Worm (Caenorhabditis elegans) whole organism, midembryonic: ENCODE data around the gene F26F4.12.

Experiments used
- T22C8.4 ChIP-seq: fragments of 200-800 bp; sonication (Bioruptor generic); IDR thresholded peaks from 2 replicates; pipeline ENCODE4 v1.3.6; 2022; ENCODE audit warnings: missing genetic modification characterization, missing compliant biosample characterization
- cog-1 ChIP-seq: sonication (generic microtip); optimal IDR thresholded peaks from 2 replicates; lab custom pipeline; 2016; ENCODE audit warnings: missing genetic modification characterization, missing compliant biosample characterization
- flt-1 ChIP-seq: fragments of 200-800 bp; sonication (Bioruptor generic); IDR thresholded peaks from 2 replicates; pipeline ENCODE4 v1.3.6; 2022; ENCODE audit warnings: missing genetic modification characterization, missing compliant biosample characterization
- klf-2 ChIP-seq: fragments of 200-800 bp; sonication (Bioruptor generic); conservative IDR thresholded peaks from 2 replicates; pipeline ENCODE4 v1.3.6; 2022; ENCODE audit warnings: missing genetic modification reagents, missing genetic modification characterization, missing compliant biosample characterization
- med-1 ChIP-seq: sonication (generic microtip); optimal IDR thresholded peaks from 2 replicates; lab custom pipeline; 2017; ENCODE audit warnings: missing genetic modification characterization, mild to moderate bottlenecking, missing compliant biosample characterization, antibody characterized with exemption, missing genetic modification reagents; ENCODE audit not compliant: insufficient read depth
- ref-1 ChIP-seq: fragments of 200-800 bp; sonication (Bioruptor generic); conservative IDR thresholded peaks from 2 replicates; pipeline ENCODE4 v1.3.6; 2022; ENCODE audit warnings: missing genetic modification reagents, missing genetic modification characterization, missing compliant biosample characterization
- tab-1 ChIP-seq: fragments of 200-800 bp; sonication (Bioruptor generic); IDR thresholded peaks from 2 replicates; pipeline ENCODE4 v1.3.6; 2022; ENCODE audit warnings: missing genetic modification characterization, missing compliant biosample characterization
- ztf-23 ChIP-seq: fragments of 200-800 bp; sonication (Bioruptor generic); IDR thresholded peaks from 2 replicates; pipeline ENCODE4 v1.3.6; 2022; ENCODE audit warnings: missing genetic modification reagents, missing genetic modification characterization, missing compliant biosample characterization
- ztf-29 ChIP-seq: fragments of 200-800 bp; sonication (Bioruptor generic); IDR thresholded peaks from 2 replicates; pipeline ENCODE4 v1.3.6; 2022; ENCODE audit warnings: missing genetic modification reagents, missing genetic modification characterization, missing compliant biosample characterization

The F26F4.12 gene

DNA sequence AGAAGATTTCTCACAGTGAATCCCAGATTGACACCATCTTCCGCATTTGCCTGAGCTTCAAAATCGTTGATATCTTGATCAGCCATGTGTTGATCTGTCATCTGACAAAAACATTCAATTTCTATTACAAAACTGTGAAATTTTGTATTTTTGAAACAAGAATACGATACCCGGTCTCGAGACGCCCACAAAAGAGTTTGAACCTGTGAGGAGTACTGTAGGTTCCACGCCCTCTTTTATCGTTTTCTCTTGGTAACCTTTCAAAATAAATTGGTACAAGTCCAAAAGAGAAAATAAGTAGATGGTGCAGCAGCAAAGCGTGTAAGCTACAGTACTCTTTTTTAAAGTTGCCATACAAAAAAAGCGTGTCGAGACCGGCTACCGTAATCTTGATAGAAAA, at the start of gene F26F4.12:
Gene F26F4.12, minus strand, starts transcription at position 101 of the 400 bp plus-strand sequence.
- TF ChIP-seq klf-2 (GFP tag; lab: Robert Waterston, UW) (no peak), ztf-23 (GFP tag; lab: Robert Waterston, UW) (no peak), ztf-29 (GFP tag; lab: Robert Waterston, UW) (no peak)

DNA sequence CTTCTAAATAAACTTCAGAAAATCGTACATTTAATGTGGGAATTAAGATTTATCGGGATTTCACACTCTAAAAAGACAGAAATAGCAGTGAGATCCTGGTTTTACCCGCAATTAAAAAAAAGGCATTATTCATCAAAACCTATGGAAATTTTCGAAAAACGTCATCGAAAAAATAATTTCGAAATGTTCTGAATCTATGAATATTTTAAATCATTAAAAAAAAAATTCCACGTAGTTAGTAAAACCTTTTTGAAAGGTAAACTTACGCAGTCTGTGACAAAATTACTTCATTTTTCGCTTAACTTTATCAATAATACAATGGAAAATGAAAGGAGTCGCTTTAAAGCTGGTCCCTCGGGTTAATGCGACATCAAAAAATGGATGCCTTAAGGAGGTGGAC, 46.7 kb upstream of the F26F4.12 start, which contains the start of gene C26E6.1:
Gene C26E6.1, plus strand, starts transcription at position 301 of the 400 bp plus-strand sequence.
- TF ChIP-seq klf-2 (GFP tag; lab: Robert Waterston, UW) (no peak), T22C8.4 (GFP tag; lab: Robert Waterston, UW) (no peak)

DNA sequence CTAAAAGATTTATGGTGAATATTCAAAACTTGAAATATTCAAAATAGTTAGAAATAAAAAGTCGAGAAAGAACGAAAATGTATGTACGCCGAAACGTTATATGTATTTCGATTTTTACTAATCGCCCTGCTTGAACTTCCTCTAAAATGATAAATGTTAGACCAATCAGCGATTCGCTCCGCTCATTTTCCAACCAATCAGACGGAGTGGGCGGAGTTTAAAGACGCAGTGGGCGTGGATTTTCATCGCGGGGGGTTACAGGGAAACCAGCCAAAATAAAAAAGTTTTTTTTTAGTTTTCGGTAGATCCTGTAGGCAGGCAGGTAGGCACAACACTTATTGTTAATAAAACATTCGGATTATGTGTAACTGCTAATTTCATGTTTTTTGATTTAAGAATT, 43.1 kb upstream of the F26F4.12 start:
- TF ChIP-seq klf-2 (GFP tag; lab: Robert Waterston, UW) (no peak), cog-1 (tag; lab: Kevin White, UChicago) (no peak), ztf-29 (GFP tag; lab: Robert Waterston, UW) (no peak), ref-1 (GFP tag; lab: Robert Waterston, UW) (no peak), T22C8.4 (GFP tag; lab: Robert Waterston, UW) (no peak), flt-1 (GFP tag; lab: Robert Waterston, UW) (no peak), med-1 (no peak), tab-1 (GFP tag; lab: Robert Waterston, UW) (no peak), ztf-23 (GFP tag; lab: Robert Waterston, UW) (no peak)

DNA sequence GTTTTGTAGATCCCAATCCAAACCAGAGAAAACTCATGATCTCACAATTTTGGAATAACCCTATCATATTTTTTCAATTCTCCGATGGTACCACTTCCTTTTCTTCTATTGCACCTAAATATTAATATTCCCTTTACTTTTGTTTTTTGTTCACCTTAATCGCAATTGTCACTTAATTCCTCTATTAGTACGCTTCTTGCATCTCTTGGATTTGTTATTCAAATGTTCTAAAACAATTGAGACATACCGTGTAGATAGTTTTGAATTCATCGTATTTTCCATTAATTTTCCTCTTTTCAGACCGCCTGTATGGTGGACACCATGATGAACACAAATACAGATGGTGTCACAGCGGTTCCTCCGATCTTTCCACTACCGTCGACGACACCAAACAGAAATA, 42.0 kb upstream of the F26F4.12 start, which contains the start of gene flh-2:
Gene flh-2, plus strand, starts transcription at position 301 of the 400 bp plus-strand sequence.
- TF ChIP-seq tab-1 (GFP tag; lab: Robert Waterston, UW) (no peak), cog-1 (tag; lab: Kevin White, UChicago) (no peak), ztf-23 (GFP tag; lab: Robert Waterston, UW) (no peak), ztf-29 (GFP tag; lab: Robert Waterston, UW) (no peak), flt-1 (GFP tag; lab: Robert Waterston, UW) (no peak), med-1 (no peak), T22C8.4 (GFP tag; lab: Robert Waterston, UW) (no peak), ref-1 (GFP tag; lab: Robert Waterston, UW) (no peak), klf-2 (GFP tag; lab: Robert Waterston, UW) (no peak)

DNA sequence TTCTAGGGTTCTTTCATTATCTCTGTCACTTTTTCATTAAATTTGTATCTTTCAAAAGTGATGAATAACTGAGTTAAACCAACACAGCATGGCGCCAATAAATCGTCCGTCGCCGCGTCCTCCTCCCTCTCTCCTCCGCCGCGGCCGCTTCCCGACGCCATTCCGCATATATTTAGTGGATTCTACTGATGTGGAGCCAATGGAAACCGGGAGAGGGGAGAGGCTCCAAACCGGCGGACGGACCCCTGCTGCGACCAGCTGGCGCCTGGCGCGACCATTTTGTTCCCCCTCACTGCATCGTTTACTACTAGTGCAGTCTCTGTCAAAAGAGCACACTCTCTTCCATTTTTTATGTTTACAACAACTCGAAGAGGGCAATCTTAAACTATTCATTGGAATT, 41.4 kb upstream of the F26F4.12 start:
- TF ChIP-seq tab-1 (GFP tag; lab: Robert Waterston, UW) (no peak), ztf-23 (GFP tag; lab: Robert Waterston, UW) (no peak), med-1 (no peak), flt-1 (GFP tag; lab: Robert Waterston, UW) (no peak), cog-1 (tag; lab: Kevin White, UChicago) (no peak), ref-1 (GFP tag; lab: Robert Waterston, UW) (no peak), ztf-29 (GFP tag; lab: Robert Waterston, UW) (no peak)

DNA sequence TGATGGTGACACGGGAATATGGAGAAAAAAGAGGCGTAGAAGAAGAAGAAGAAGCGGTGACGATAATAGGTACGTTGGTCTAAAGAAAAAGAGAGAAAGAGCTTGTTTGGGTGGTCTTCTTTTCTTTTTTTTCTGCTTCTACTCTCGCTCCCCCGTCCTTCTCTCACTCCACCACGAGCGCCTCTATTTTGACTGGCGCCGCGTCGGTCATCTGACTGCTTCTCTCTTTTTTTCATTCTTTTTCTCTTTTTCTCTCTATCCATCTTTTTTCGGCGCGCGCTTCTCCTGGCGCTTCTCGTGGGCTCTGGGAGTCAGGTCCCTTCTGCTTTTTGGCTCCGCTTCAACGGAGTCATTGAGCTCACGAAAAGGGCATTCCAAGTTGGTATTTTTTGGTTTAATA, 40.5 kb upstream of the F26F4.12 start:
- TF ChIP-seq ztf-23 (GFP tag; lab: Robert Waterston, UW) (no peak), flt-1 (GFP tag; lab: Robert Waterston, UW) (no peak), cog-1 (tag; lab: Kevin White, UChicago) (no peak), med-1 (no peak), klf-2 (GFP tag; lab: Robert Waterston, UW) (no peak), tab-1 (GFP tag; lab: Robert Waterston, UW) (no peak), ztf-29 (GFP tag; lab: Robert Waterston, UW) (no peak), T22C8.4 (GFP tag; lab: Robert Waterston, UW) (no peak), ref-1 (GFP tag; lab: Robert Waterston, UW) (no peak)

DNA sequence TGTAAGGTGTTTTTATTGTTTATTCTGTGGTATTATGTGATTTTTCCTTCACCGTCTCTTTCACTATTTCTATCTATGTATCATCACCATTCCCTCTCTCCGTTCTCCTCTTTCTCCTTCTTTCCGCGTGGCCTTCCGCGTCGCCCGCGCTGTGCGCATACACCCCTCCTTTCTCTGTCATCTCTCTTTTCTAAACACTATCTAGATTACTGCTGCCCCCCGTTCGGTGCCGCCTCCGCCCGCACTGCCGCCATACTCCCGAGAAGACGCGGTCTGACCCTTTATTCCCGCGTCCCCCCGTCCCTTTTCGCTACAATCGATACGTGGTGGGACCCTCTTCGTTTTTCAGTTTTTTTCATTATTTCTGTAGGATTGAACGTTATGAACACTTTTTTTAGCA, 38.8 kb upstream of the F26F4.12 start:
- TF ChIP-seq ztf-23 (GFP tag; lab: Robert Waterston, UW) (0 out of 2 replicates have a peak, but pooled peaks have one; percentile 45), cog-1 (tag; lab: Kevin White, UChicago) (no peak), T22C8.4 (GFP tag; lab: Robert Waterston, UW) (no peak), tab-1 (GFP tag; lab: Robert Waterston, UW) (no peak), flt-1 (GFP tag; lab: Robert Waterston, UW) (peak; percentile 66)

DNA sequence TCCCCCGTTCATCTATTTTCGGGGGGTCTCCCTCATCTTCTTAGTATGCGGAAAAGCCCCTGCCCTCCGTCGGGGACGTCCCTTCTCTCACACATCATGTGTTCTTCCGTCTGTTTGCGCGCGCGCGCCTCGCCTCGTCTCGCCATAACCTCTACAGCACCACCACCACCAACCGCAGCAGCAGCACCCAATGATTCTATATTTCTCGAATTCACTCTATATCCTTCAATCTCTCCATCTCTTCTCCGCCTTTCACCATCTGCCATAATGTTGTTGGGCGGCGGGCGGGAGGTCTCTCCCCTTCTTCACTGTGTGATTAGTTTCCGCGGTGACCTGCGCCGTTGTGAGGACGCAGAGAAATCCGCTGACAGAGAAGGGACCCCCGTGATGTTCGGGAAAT, 37.5 kb upstream of the F26F4.12 start:
- TF ChIP-seq flt-1 (GFP tag; lab: Robert Waterston, UW) = peak; percentile 73
- 0 out of 2 replicates have a peak, but pooled peaks have one; percentile 51 for TF ChIP-seq tab-1 (GFP tag; lab: Robert Waterston, UW)
- TF ChIP-seq ztf-23 (GFP tag; lab: Robert Waterston, UW) = peak; percentile 69; the same call in 1 of the 2 replicates
- no peak for TF ChIP-seq med-1
- TF ChIP-seq T22C8.4 (GFP tag; lab: Robert Waterston, UW) = peak; percentile 12; the same call in 1 of the 2 replicates
- TF ChIP-seq cog-1 (tag; lab: Kevin White, UChicago) = peak; percentile 56
- 0 out of 2 replicates have a peak, but pooled peaks have one; percentile 13 for TF ChIP-seq ref-1 (GFP tag; lab: Robert Waterston, UW)
- TF ChIP-seq klf-2 (GFP tag; lab: Robert Waterston, UW) = no peak
- peak; percentile 38; the same call in 1 of the 2 replicates for TF ChIP-seq ztf-29 (GFP tag; lab: Robert Waterston, UW)

DNA sequence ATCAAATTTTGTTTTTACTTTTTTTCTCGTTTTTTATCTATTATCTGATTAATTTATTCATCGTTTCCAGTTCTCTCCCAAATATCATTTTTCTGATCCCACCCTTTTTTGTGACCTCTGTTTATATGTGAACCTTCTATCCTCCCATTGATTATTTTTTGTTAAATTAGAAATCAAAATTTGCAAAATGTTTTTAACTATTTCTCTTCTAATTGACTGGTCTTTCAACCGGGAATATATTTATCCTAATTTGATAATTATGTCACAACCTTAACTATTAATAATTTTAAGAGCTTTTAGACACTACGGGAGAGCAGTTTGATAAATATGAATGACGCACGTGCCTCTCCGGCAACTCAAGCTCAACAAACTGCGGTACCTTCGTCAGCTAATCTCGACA, 34.4 kb upstream of the F26F4.12 start, which contains the start of gene ntl-9:
Gene ntl-9, plus strand, starts transcription at position 301 of the 400 bp plus-strand sequence.
- TF ChIP-seq ref-1 (GFP tag; lab: Robert Waterston, UW) (no peak), ztf-23 (GFP tag; lab: Robert Waterston, UW) (no peak), flt-1 (GFP tag; lab: Robert Waterston, UW) (no peak), cog-1 (tag; lab: Kevin White, UChicago) (no peak), tab-1 (GFP tag; lab: Robert Waterston, UW) (no peak), klf-2 (GFP tag; lab: Robert Waterston, UW) (no peak), ztf-29 (GFP tag; lab: Robert Waterston, UW) (no peak), med-1 (no peak)

DNA sequence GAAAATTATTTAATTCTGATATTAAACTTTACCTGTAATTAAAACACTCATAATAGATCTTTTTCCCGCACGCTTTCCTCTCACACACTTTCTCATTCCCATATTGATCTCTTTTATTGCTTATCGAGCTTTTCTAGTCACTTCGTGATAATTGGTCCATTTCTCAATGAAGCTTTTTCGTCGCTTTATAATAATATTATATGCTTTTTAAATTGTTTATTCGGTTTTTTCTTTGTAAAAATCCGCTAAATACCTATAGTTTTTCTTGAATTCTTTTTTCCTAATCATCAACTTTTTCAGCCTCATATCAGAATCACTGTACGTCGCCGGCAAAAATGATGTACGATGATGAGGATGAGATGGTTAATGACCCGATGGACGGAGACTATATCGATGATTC, 29.4 kb upstream of the F26F4.12 start, which contains the start of gene rpb-2:
Gene rpb-2, plus strand, starts transcription at position 301 of the 400 bp plus-strand sequence.
- TF ChIP-seq cog-1 (tag; lab: Kevin White, UChicago) (no peak), ztf-29 (GFP tag; lab: Robert Waterston, UW) (no peak), tab-1 (GFP tag; lab: Robert Waterston, UW) (no peak), ztf-23 (GFP tag; lab: Robert Waterston, UW) (no peak), med-1 (no peak), ref-1 (GFP tag; lab: Robert Waterston, UW) (no peak), T22C8.4 (GFP tag; lab: Robert Waterston, UW) (no peak), klf-2 (GFP tag; lab: Robert Waterston, UW) (no peak), flt-1 (GFP tag; lab: Robert Waterston, UW) (no peak)
